Worm (Caenorhabditis elegans) whole organism, L4 larva: Measurements from ENCODE around the gene nhr-30.

Experiments
- F10B5.3 ChIP-seq: sonication (generic microtip); optimal IDR thresholded peaks from 2 replicates; lab custom pipeline; 2016; ENCODE audit warnings: mild to moderate bottlenecking, missing genetic modification characterization, missing compliant biosample characterization
- F37D6.2 ChIP-seq: sonication (generic microtip); optimal IDR thresholded peaks from 2 replicates; lab custom pipeline; 2016; ENCODE audit warnings: mild to moderate bottlenecking, missing genetic modification characterization, missing compliant biosample characterization
- F49E8.2 ChIP-seq: sonication (generic microtip); optimal IDR thresholded peaks from 2 replicates; lab custom pipeline; 2016; ENCODE audit warnings: missing compliant biosample characterization, mild to moderate bottlenecking, missing genetic modification characterization, borderline replicate concordance
- T20F7.1 ChIP-seq: fragments of 200-800 bp; sonication (Bioruptor generic); optimal IDR thresholded peaks from 2 replicates; lab custom pipeline; 2018; ENCODE audit warnings: mild to moderate bottlenecking, missing genetic modification characterization, missing compliant biosample characterization
- Y5F2A.4 ChIP-seq: fragments of 200-800 bp; sonication (Bioruptor generic); optimal IDR thresholded peaks from 2 replicates; lab custom pipeline; 2018; ENCODE audit warnings: mild to moderate bottlenecking, missing genetic modification characterization, missing compliant biosample characterization
- aha-1 ChIP-seq: fragments of 150-350 bp; peaks from one replicate; lab custom pipeline; 2014; ENCODE audit warnings: missing biosample characterization, missing genetic modification characterization
- ceh-20 ChIP-seq: fragments of 200-800 bp; sonication (Bioruptor generic); IDR thresholded peaks from 2 replicates; pipeline ENCODE4 v1.3.6; 2022; ENCODE audit warnings: missing genetic modification reagents, missing genetic modification characterization, missing compliant biosample characterization
- ceh-28 ChIP-seq: fragments of 150-350 bp; optimal IDR thresholded peaks from 2 replicates; lab custom pipeline; 2014; ENCODE audit warnings: missing biosample characterization, missing genetic modification reagents, missing genetic modification characterization
- ceh-32 ChIP-seq: sonication (generic microtip); optimal IDR thresholded peaks from 2 replicates; lab custom pipeline; 2016; ENCODE audit warnings: mild to moderate bottlenecking, missing genetic modification characterization, missing compliant biosample characterization; ENCODE audit not compliant: poor library complexity
- ceh-44 ChIP-seq: fragments of 200-800 bp; sonication (Bioruptor generic); IDR thresholded peaks from 2 replicates; pipeline ENCODE4 v1.3.6; 2022; ENCODE audit warnings: missing genetic modification reagents, missing genetic modification characterization, missing compliant biosample characterization
- ces-1 ChIP-seq: fragments of 150-350 bp; sonication (generic microtip); optimal IDR thresholded peaks from 4 replicates; lab custom pipeline; 2014; ENCODE audit warnings: missing biosample characterization, missing genetic modification reagents, missing genetic modification characterization
- cey-2 ChIP-seq: sonication (generic microtip); optimal IDR thresholded peaks from 3 replicates; lab custom pipeline; 2017; ENCODE audit warnings: missing genetic modification characterization, mild to moderate bottlenecking, missing compliant biosample characterization, antibody characterized with exemption, borderline replicate concordance; ENCODE audit not compliant: insufficient read depth
- ctbp-1 ChIP-seq: fragments of 200-800 bp; sonication (Bioruptor generic); IDR thresholded peaks from 2 replicates; pipeline ENCODE4 v1.3.6; 2022; ENCODE audit warnings: missing genetic modification reagents, missing genetic modification characterization, missing compliant biosample characterization
- daf-12 ChIP-seq: fragments of 150-350 bp; optimal IDR thresholded peaks from 2 replicates; lab custom pipeline; 2014; ENCODE audit warnings: missing biosample characterization, missing genetic modification reagents, missing genetic modification characterization
- daf-16 ChIP-seq, 3 experiments: sonication (generic microtip); optimal IDR thresholded peaks; 2 replicates each; lab custom pipeline; 2016 to 2017; ENCODE audit warnings: missing genetic modification characterization in 3 of 3, missing genetic modification reagents in 3 of 3, mild to moderate bottlenecking in 2 of 3, missing compliant biosample characterization in 2 of 3, missing biosample characterization in 1 of 3, moderate library complexity in 1 of 3
- daf-8 ChIP-seq: fragments of 200-800 bp; sonication (Bioruptor generic); IDR thresholded peaks from 2 replicates; pipeline ENCODE4 v1.3.6; 2022; ENCODE audit warnings: missing genetic modification characterization, missing compliant biosample characterization
- dmd-6 ChIP-seq: fragments of 200-800 bp; sonication (Bioruptor generic); IDR thresholded peaks from 2 replicates; pipeline ENCODE4 v1.3.6; 2022; ENCODE audit warnings: missing genetic modification reagents, missing genetic modification characterization, missing compliant biosample characterization
- duxl-1 ChIP-seq: sonication (generic microtip); optimal IDR thresholded peaks from 2 replicates; lab custom pipeline; 2016; ENCODE audit warnings: mild to moderate bottlenecking, missing genetic modification characterization, moderate library complexity, missing compliant biosample characterization; ENCODE audit not compliant: poor library complexity
- dve-1 ChIP-seq: sonication (generic microtip); optimal IDR thresholded peaks from 2 replicates; lab custom pipeline; 2017; ENCODE audit warnings: antibody characterized with exemption, mild to moderate bottlenecking, missing genetic modification characterization, missing compliant biosample characterization; ENCODE audit not compliant: insufficient read depth
- egl-43 ChIP-seq: fragments of 200-800 bp; sonication (Bioruptor generic); IDR thresholded peaks from 2 replicates; pipeline ENCODE4 v1.3.6; 2022; ENCODE audit warnings: missing genetic modification reagents, missing genetic modification characterization, missing compliant biosample characterization
- fos-1 ChIP-seq: fragments of 150-350 bp; optimal IDR thresholded peaks from 2 replicates; lab custom pipeline; 2014; ENCODE audit warnings: missing biosample characterization, missing genetic modification characterization
- hlh-11 ChIP-seq: fragments of 200-800 bp; sonication (Bioruptor generic); optimal IDR thresholded peaks from 2 replicates; lab custom pipeline; 2018; ENCODE audit warnings: mild to moderate bottlenecking, missing genetic modification characterization, missing compliant biosample characterization
- hmg-1.1 ChIP-seq: fragments of 200-800 bp; sonication (Bioruptor generic); IDR thresholded peaks from 2 replicates; pipeline ENCODE4 v1.3.6; 2022; ENCODE audit warnings: missing genetic modification reagents, missing genetic modification characterization, missing compliant biosample characterization
- jun-1 ChIP-seq: fragments of 150-350 bp; optimal IDR thresholded peaks from 2 replicates; lab custom pipeline; 2014; ENCODE audit warnings: missing biosample characterization, missing genetic modification reagents, missing genetic modification characterization
- lin-13 ChIP-seq: fragments of 150-350 bp; optimal IDR thresholded peaks from 2 replicates; lab custom pipeline; 2014; ENCODE audit warnings: missing biosample characterization, missing genetic modification reagents, missing genetic modification characterization
- lin-15B ChIP-seq: fragments of 150-350 bp; sonication (generic microtip); optimal IDR thresholded peaks from 3 replicates; lab custom pipeline; 2014; ENCODE audit warnings: missing biosample characterization, missing genetic modification characterization
- lin-29 ChIP-seq: fragments of 200-800 bp; sonication (Bioruptor generic); IDR thresholded peaks from 2 replicates; pipeline ENCODE4 v1.3.6; 2022; ENCODE audit warnings: missing genetic modification reagents, missing genetic modification characterization, missing compliant biosample characterization
- lir-3 ChIP-seq: sonication (generic microtip); optimal IDR thresholded peaks from 2 replicates; lab custom pipeline; 2016; ENCODE audit warnings: mild to moderate bottlenecking, missing genetic modification characterization, missing compliant biosample characterization
- lsy-2 ChIP-seq, 2 experiments: fragments of 150-350 bp in 1 of 2; sonication (generic microtip) in 1 of 2; optimal IDR thresholded peaks; 2 replicates each; lab custom pipeline; 2014 to 2017; ENCODE audit warnings: missing biosample characterization in 2 of 2, missing genetic modification characterization in 2 of 2
- madf-5 ChIP-seq, 2 experiments: fragments of 200-800 bp; sonication (Bioruptor generic); IDR thresholded peaks; 2 replicates each; pipeline ENCODE4 v1.3.6; 2022; ENCODE audit warnings: missing compliant biosample characterization in 2 of 2, missing genetic modification characterization in 2 of 2
- madf-9 ChIP-seq: fragments of 200-800 bp; sonication (Bioruptor generic); conservative IDR thresholded peaks from 2 replicates; pipeline ENCODE4 v1.3.6; 2022; ENCODE audit warnings: missing genetic modification reagents, missing genetic modification characterization, missing compliant biosample characterization
- mdl-1 ChIP-seq, 2 experiments: fragments of 150-350 bp in 1 of 2; sonication (generic microtip) in 1 of 2; optimal IDR thresholded peaks; 2 replicates each; lab custom pipeline; 2014 to 2017; ENCODE audit warnings: missing biosample characterization in 2 of 2, missing genetic modification characterization in 2 of 2
- mdt-29 ChIP-seq: fragments of 200-800 bp; sonication (Bioruptor generic); IDR thresholded peaks from 2 replicates; pipeline ENCODE4 v1.3.6; 2022; ENCODE audit warnings: missing genetic modification reagents, missing genetic modification characterization, missing compliant biosample characterization
- mes-2 ChIP-seq: sonication (generic microtip); optimal IDR thresholded peaks from 2 replicates; lab custom pipeline; 2016; ENCODE audit warnings: missing genotype, mild to moderate bottlenecking, missing genetic modification characterization, missing compliant biosample characterization; ENCODE audit not compliant: poor library complexity, severe bottlenecking
- nhr-11 ChIP-seq: fragments of 150-350 bp; optimal IDR thresholded peaks from 2 replicates; lab custom pipeline; 2014; ENCODE audit warnings: missing biosample characterization, missing genetic modification characterization
- nhr-28 ChIP-seq: fragments of 150-350 bp; optimal IDR thresholded peaks from 2 replicates; lab custom pipeline; 2014; ENCODE audit warnings: missing biosample characterization, missing genetic modification characterization
- nhr-42 ChIP-seq: fragments of 200-800 bp; sonication (Bioruptor generic); IDR thresholded peaks from 2 replicates; pipeline ENCODE4 v1.3.6; 2022; ENCODE audit warnings: missing genetic modification characterization, missing compliant biosample characterization
- nhr-48 ChIP-seq: sonication (generic microtip); optimal IDR thresholded peaks from 2 replicates; lab custom pipeline; 2016; ENCODE audit warnings: mild to moderate bottlenecking, missing genetic modification characterization, missing compliant biosample characterization
- saeg-2 ChIP-seq: fragments of 200-800 bp; sonication (Bioruptor generic); IDR thresholded peaks from 2 replicates; pipeline ENCODE4 v1.3.6; 2022; ENCODE audit warnings: missing genetic modification reagents, missing genetic modification characterization, missing compliant biosample characterization
- snpc-1.2 ChIP-seq: fragments of 200-800 bp; sonication (Bioruptor generic); IDR thresholded peaks from 2 replicates; pipeline ENCODE4 v1.3.6; 2022; ENCODE audit warnings: missing genetic modification reagents, missing genetic modification characterization, missing compliant biosample characterization
- snpc-4 ChIP-seq: fragments of 150-350 bp; optimal IDR thresholded peaks from 2 replicates; lab custom pipeline; 2014; ENCODE audit warnings: missing biosample characterization, missing genetic modification characterization
- unc-62 ChIP-seq, 3 experiments: fragments of 150-350 bp in 1 of 3; sonication (generic microtip); optimal IDR thresholded peaks in 2 of 3; peaks in 1 of 3; 1 replicate in 1 of 3; 2 replicates in 2 of 3; lab custom pipeline; 2014 to 2017; ENCODE audit warnings: missing biosample characterization in 3 of 3, missing genetic modification characterization in 3 of 3, missing genetic modification reagents in 3 of 3, missing genotype in 1 of 3
- ztf-11 ChIP-seq: fragments of 150-350 bp; optimal IDR thresholded peaks from 2 replicates; lab custom pipeline; 2014; ENCODE audit warnings: missing biosample characterization, missing genetic modification characterization

The nhr-30 gene

ce11 chrV:9082350-9082749 is 37.4 kb downstream of the nhr-30 start:
- TF ChIP-seq lir-3 (no peak), hlh-11 (peak; percentile 9), ceh-20 (GFP tag; lab: Robert Waterston, UW) (no peak), ces-1 (GFP tag; lab: Kevin White, UChicago) (no peak), nhr-28 (peak; percentile 37), unc-62 (GFP tag; optimal IDR thresholded peaks at IDR 0.05 in 1 of 2; lab: Kevin White, UChicago) (peak in 1 of 2 experiments; percentile 95), unc-62 (tag; optimal IDR thresholded peaks at IDR 0.05; lab: Kevin White, UChicago) (no peak)
- TF ChIP-seq, all 104 proteins: peak for 3

DNA sequence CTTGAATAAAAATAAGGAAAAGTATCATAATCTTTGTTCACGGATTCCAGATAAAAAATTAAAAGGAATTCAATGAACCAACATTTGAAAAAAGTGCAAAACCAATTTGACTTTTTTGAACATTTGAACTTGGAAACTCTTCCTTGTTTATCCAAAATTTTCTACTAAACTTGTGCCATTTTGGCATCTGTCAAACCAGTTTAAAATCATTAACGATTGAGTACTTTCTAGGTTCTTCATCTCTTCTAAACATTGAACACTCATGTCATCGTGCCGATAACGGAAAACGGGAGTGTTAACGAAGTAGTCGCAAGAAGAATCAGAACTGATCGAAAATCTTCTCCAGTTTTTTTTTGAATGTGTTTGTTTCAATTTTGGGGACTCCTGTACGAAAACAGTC is 39.3 kb downstream of the nhr-30 start:
- no peak for TF ChIP-seq F10B5.3 (tag; lab: Kevin White, UChicago)
- TF ChIP-seq nhr-28: peak; percentile 48
- TF ChIP-seq dmd-6 (GFP tag; lab: Robert Waterston, UW): 0 out of 2 replicates have a peak, but pooled peaks have one; percentile 30
- TF ChIP-seq ceh-32 (tag; lab: Kevin White, UChicago): no peak
- TF ChIP-seq daf-12 (tag; lab: Kevin White, UChicago): no peak
- TF ChIP-seq mdl-1 (tag; optimal IDR thresholded peaks at IDR 0.05; lab: Kevin White, UChicago): peak in 1 of 2 experiments; percentile 24

DNA sequence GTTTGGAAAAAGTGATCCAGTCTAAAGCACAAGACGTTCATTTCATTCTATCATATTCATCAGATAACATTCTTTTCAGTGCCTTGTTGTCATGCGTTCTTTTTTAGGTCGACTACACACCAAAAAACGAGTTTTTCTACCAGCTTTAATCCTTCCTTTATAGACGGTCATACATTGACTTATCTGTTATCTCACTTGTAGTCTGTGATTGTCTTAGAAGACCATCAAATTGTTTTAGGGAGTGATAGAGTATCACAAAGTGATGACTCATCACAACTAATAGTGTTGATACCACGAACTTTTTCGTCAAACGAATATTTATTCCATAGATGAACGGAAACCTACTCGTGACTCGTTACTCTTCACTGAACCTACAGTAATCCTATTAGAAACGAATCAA is 40.9 kb downstream of the nhr-30 start:
- TF ChIP-seq hmg-1.1 (GFP tag; lab: Robert Waterston, UW): 0 out of 2 replicates have a peak, but pooled peaks have one; percentile 19
- TF ChIP-seq Y5F2A.4 (GFP tag; lab: Kevin White, UChicago): no peak
- no peak for TF ChIP-seq daf-8 (GFP tag; lab: Robert Waterston, UW)
- no peak for TF ChIP-seq ctbp-1 (GFP tag; lab: Robert Waterston, UW)
- no peak for TF ChIP-seq lin-15B (tag; lab: Kevin White, UChicago)
- TF ChIP-seq ceh-44 (GFP tag; lab: Robert Waterston, UW): no peak
- TF ChIP-seq lin-29: no peak
- no peak for TF ChIP-seq daf-16 (GFP tag; optimal IDR thresholded peaks at IDR 0.05; lab: Kevin White, UChicago)
- peak; percentile 25 for TF ChIP-seq daf-16 (tag; optimal IDR thresholded peaks at IDR 0.05; lab: Kevin White, UChicago)
- no peak for TF ChIP-seq snpc-1.2 (GFP tag; lab: Robert Waterston, UW)
- no peak for TF ChIP-seq ceh-28 (tag; lab: Kevin White, UChicago)
- no peak for TF ChIP-seq nhr-42 (GFP tag; lab: Robert Waterston, UW)
- TF ChIP-seq snpc-4: no peak
- TF ChIP-seq lin-13 (GFP tag; lab: Kevin White, UChicago): no peak
- TF ChIP-seq mes-2: peak; percentile 30
- TF ChIP-seq F10B5.3 (tag; lab: Kevin White, UChicago): no peak
- TF ChIP-seq F49E8.2 (tag; lab: Kevin White, UChicago): no peak
- TF ChIP-seq daf-12 (tag; lab: Kevin White, UChicago): no peak
- no peak for TF ChIP-seq T20F7.1 (GFP tag; lab: Kevin White, UChicago)
- TF ChIP-seq mdt-29 (GFP tag; lab: Robert Waterston, UW): no peak
- peak; percentile 31 for TF ChIP-seq dve-1 (tag; lab: Kevin White, UChicago)
- TF ChIP-seq egl-43 (GFP tag; lab: Robert Waterston, UW): no peak
- no peak for TF ChIP-seq jun-1 (tag; lab: Kevin White, UChicago)
- TF ChIP-seq saeg-2 (GFP tag; lab: Robert Waterston, UW): no peak
- peak; percentile 90 for TF ChIP-seq nhr-28
- peak; percentile 26 for TF ChIP-seq aha-1
- TF ChIP-seq hlh-11: peak; percentile 67
- TF ChIP-seq cey-2: peak; percentile 17
- no peak for TF ChIP-seq ceh-32 (tag; lab: Kevin White, UChicago)
- no peak for TF ChIP-seq ceh-20 (GFP tag; lab: Robert Waterston, UW)
- peak; percentile 66 to 71 for TF ChIP-seq mdl-1 (tag; optimal IDR thresholded peaks at IDR 0.05; lab: Kevin White, UChicago)
- no peak for TF ChIP-seq fos-1
- TF ChIP-seq nhr-11 (tag; lab: Kevin White, UChicago): no peak
- peak in 1 of 2 experiments; percentile 10 for TF ChIP-seq lsy-2 (tag; optimal IDR thresholded peaks at IDR 0.05; lab: Kevin White, UChicago)
- no peak for TF ChIP-seq F37D6.2 (tag; lab: Kevin White, UChicago)
- TF ChIP-seq madf-9 (GFP tag; lab: Robert Waterston, UW): no peak
- TF ChIP-seq ztf-11: no peak
- no peak for TF ChIP-seq lir-3
- no peak for TF ChIP-seq duxl-1 (tag; lab: Kevin White, UChicago)
- TF ChIP-seq nhr-48 (tag; lab: Kevin White, UChicago): peak; percentile 88
- no peak for TF ChIP-seq madf-5 (GFP tag; IDR thresholded peaks at IDR 0.05; lab: Robert Waterston, UW)
- peak; percentile 13; the same call in 1 of the 2 replicates for TF ChIP-seq dmd-6 (GFP tag; lab: Robert Waterston, UW)
- peak in 1 of 2 experiments; percentile 83 for TF ChIP-seq unc-62 (GFP tag; optimal IDR thresholded peaks at IDR 0.05 in 1 of 2; lab: Kevin White, UChicago)
- no peak for TF ChIP-seq unc-62 (tag; optimal IDR thresholded peaks at IDR 0.05; lab: Kevin White, UChicago)
